Worm (Caenorhabditis elegans): Measurements from ENCODE around the gene C37C3.18.

ce11 chrV:7826362-7826761 lies 28.4 kb upstream of the C37C3.18 start:
- TF ChIP-seq unc-62 (GFP tag; optimal IDR thresholded peaks at IDR 0.05) (peak; percentile 37), tbx-8 (GFP tag; optimal IDR thresholded peaks at IDR 0.05) (no peak), mep-1 (tag; optimal IDR thresholded peaks at IDR 0.05) (no peak), nhr-237 (tag; optimal IDR thresholded peaks at IDR 0.05) (no peak), nhr-12 (tag; optimal IDR thresholded peaks at IDR 0.05) (no peak), blmp-1 (tag; optimal IDR thresholded peaks at IDR 0.05) (no peak), ces-1 (GFP tag; optimal IDR thresholded peaks at IDR 0.05) (no peak), nhr-76 (tag; optimal IDR thresholded peaks at IDR 0.05) (no peak), lin-13 (tag; optimal IDR thresholded peaks at IDR 0.05) (no peak), ham-2 (GFP tag; optimal IDR thresholded peaks at IDR 0.05) (no peak), elt-3 (tag; optimal IDR thresholded peaks at IDR 0.05) (no peak), pha-4 (tag; optimal IDR thresholded peaks at IDR 0.05) (no peak)

Data from whole organism, mixed stage, embryonic.